Fruit fly (Drosophila melanogaster): ENCODE measurements around the gene GstD9.

DNA sequence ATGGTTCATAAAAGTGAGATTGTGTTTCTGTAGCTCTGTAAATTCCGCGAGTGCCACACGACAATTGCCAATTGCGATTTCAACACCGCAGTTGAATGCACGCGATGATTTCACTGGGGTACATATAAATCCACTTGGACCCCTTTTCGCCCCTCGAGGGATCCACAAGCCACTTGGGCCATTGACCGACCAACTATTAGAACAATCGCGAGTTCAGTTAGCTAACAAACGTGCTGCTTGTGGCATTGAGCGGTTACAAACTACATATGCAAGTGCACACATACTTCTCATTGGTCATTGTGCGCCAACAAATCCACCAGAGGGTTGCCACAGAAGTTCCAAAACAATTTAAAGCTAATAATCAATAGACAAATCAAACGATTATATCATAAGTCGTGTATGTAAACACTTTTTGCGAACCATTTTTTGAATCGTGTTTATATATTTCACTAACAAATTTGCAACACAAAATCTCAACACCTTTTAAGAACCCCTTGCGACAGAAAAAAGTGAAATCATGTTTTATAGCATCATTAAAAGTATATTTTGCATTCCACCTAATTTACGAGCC lies 13.9 kb upstream of the GstD9 start:
- TF ChIP-seq CG8478 (optimal IDR thresholded peaks at IDR 0.05) (no peak), psq (optimal IDR thresholded peaks at IDR 0.05) (no peak), pan (optimal IDR thresholded peaks at IDR 0.05) (no peak), EcR (GFP tag; optimal IDR thresholded peaks at IDR 0.05) (peak in 1 of 2 experiments; percentile 95)
